Fruit fly (Drosophila melanogaster): Measurements from ENCODE around the gene Tom40.

Gene Tom40

dm6 chrX:7768147-7768787 is 31.6 kb downstream of the Tom40 start, which contains the start of gene CG34338:
CG34338 (plus strand) TSS chrX:7768737.
- no peak for TF ChIP-seq CG12605 (GFP tag; IDR thresholded peaks at IDR 0.05)
- no peak for TF ChIP-seq CG4496 (GFP tag; IDR thresholded peaks at IDR 0.05)
- TF ChIP-seq CG17806 (tag; optimal IDR thresholded peaks at IDR 0.05) = no peak
- TF ChIP-seq Snoo (tag; optimal IDR thresholded peaks at IDR 0.05) = no peak
- no peak for TF ChIP-seq Pif1A (GFP tag; optimal IDR thresholded peaks at IDR 0.05)
- TF ChIP-seq CG34367 (tag; optimal IDR thresholded peaks at IDR 0.05) = no peak
- no peak for TF ChIP-seq D1 (tag; optimal IDR thresholded peaks at IDR 0.05)
- TF ChIP-seq fd96Ca (GFP tag; IDR thresholded peaks at IDR 0.05) = no peak
- no peak for TF ChIP-seq CG32121 (GFP tag; IDR thresholded peaks at IDR 0.05)
- TF ChIP-seq CG8159 (tag; optimal IDR thresholded peaks at IDR 0.05) = no peak
- no peak for TF ChIP-seq CG14655 (GFP tag; optimal IDR thresholded peaks at IDR 0.05)
- no peak for TF ChIP-seq CG9948 (tag; optimal IDR thresholded peaks at IDR 0.05)
- TF ChIP-seq CG8301 (tag; optimal IDR thresholded peaks at IDR 0.05) = no peak
- no peak for TF ChIP-seq CG10348 (GFP tag; IDR thresholded peaks at IDR 0.05)
- TF ChIP-seq CG13204 (GFP tag; optimal IDR thresholded peaks at IDR 0.05) = no peak
- TF ChIP-seq CG15710 (tag; optimal IDR thresholded peaks at IDR 0.05) = no peak
- no peak for TF ChIP-seq EcR (GFP tag; optimal IDR thresholded peaks at IDR 0.05)

dm6 chrX:7777905-7778304 is 41.2 kb downstream of the Tom40 start, which contains the start of gene CG32718:
CG32718 (plus strand) TSS chrX:7778205.
- TF ChIP-seq CG8159 (tag; optimal IDR thresholded peaks at IDR 0.05) (no peak), EcR (GFP tag; optimal IDR thresholded peaks at IDR 0.05) (no peak), CG9948 (tag; optimal IDR thresholded peaks at IDR 0.05) (no peak), CG4496 (GFP tag; IDR thresholded peaks at IDR 0.05) (no peak), D1 (tag; optimal IDR thresholded peaks at IDR 0.05) (no peak), CG34367 (tag; optimal IDR thresholded peaks at IDR 0.05) (no peak), CG10348 (GFP tag; IDR thresholded peaks at IDR 0.05) (no peak), Ets98B (GFP tag; IDR thresholded peaks at IDR 0.05) (no peak), Pif1B (GFP tag; optimal IDR thresholded peaks at IDR 0.05) (no peak), CG14655 (GFP tag; optimal IDR thresholded peaks at IDR 0.05) (no peak), Pif1A (GFP tag; optimal IDR thresholded peaks at IDR 0.05) (no peak), CG8301 (tag; optimal IDR thresholded peaks at IDR 0.05) (no peak), CG15710 (tag; optimal IDR thresholded peaks at IDR 0.05) (no peak)
